Worm (Caenorhabditis elegans): ENCODE data around the gene Y7A5A.20.

- TF ChIP-seq aly-2 (tag; optimal IDR thresholded peaks at IDR 0.05) = no peak
- TF ChIP-seq mab-5 (tag; optimal IDR thresholded peaks at IDR 0.05) = no peak
- TF ChIP-seq ceh-82 (tag; optimal IDR thresholded peaks at IDR 0.05) = no peak
- no peak for TF ChIP-seq snpc-4 (tag; optimal IDR thresholded peaks at IDR 0.05)
- no peak for TF ChIP-seq unc-62 (GFP tag; optimal IDR thresholded peaks at IDR 0.05)
- no peak for TF ChIP-seq unc-39 (tag; optimal IDR thresholded peaks at IDR 0.05)
- no peak for TF ChIP-seq zag-1 (tag; optimal IDR thresholded peaks at IDR 0.05)
- no peak for TF ChIP-seq lin-39 (tag; optimal IDR thresholded peaks at IDR 0.05)
- TF ChIP-seq nhr-10 (tag; optimal IDR thresholded peaks at IDR 0.05) = no peak
- no peak for TF ChIP-seq nhr-12 (tag; optimal IDR thresholded peaks at IDR 0.05)
- TF ChIP-seq nhr-237 (tag; optimal IDR thresholded peaks at IDR 0.05) = no peak
- no peak for TF ChIP-seq ZK546.5 (tag; optimal IDR thresholded peaks at IDR 0.05)
- no peak for TF ChIP-seq nhr-25 (tag; optimal IDR thresholded peaks at IDR 0.05)
- no peak for TF ChIP-seq sma-3 (GFP tag; optimal IDR thresholded peaks at IDR 0.05)
Observed at ce11 chrX:15878785-15879184, 50.6 kb downstream of the Y7A5A.20 start, which contains the start of gene gmeb-2.

Data from whole organism, L2 larva.